Worm (Caenorhabditis elegans) whole organism, late embryonic: ENCODE measurements around the gene gldi-8.

Source experiments
- C38D4.7 ChIP-seq: fragments of 200-800 bp; sonication (Bioruptor generic); optimal IDR thresholded peaks from 2 replicates; lab custom pipeline; 2018; ENCODE audit warnings: mild to moderate bottlenecking, missing genetic modification characterization, moderate library complexity, missing compliant biosample characterization
- F13H6.1 ChIP-seq: sonication (generic microtip); optimal IDR thresholded peaks from 2 replicates; lab custom pipeline; 2016; ENCODE audit warnings: missing genetic modification characterization, missing compliant biosample characterization
- K09A11.1 ChIP-seq: sonication (generic microtip); optimal IDR thresholded peaks from 2 replicates; lab custom pipeline; 2017; ENCODE audit warnings: antibody characterized with exemption, mild to moderate bottlenecking, missing genetic modification characterization, missing compliant biosample characterization; ENCODE audit not compliant: insufficient read depth
- T23F11.4 ChIP-seq: fragments of 200-800 bp; sonication (Bioruptor generic); optimal IDR thresholded peaks from 2 replicates; lab custom pipeline; 2018; ENCODE audit warnings: mild to moderate bottlenecking, missing genetic modification characterization, missing compliant biosample characterization
- ahr-1 ChIP-seq: sonication (generic microtip); optimal IDR thresholded peaks from 2 replicates; lab custom pipeline; 2016; ENCODE audit warnings: missing genetic modification characterization, missing compliant biosample characterization
- ama-1 ChIP-seq: fragments of 150-350 bp; optimal IDR thresholded peaks from 2 replicates; lab custom pipeline; 2014
- ceh-14 ChIP-seq: sonication (generic microtip); optimal IDR thresholded peaks from 2 replicates; lab custom pipeline; 2016; ENCODE audit warnings: missing genotype, missing genetic modification characterization, missing compliant biosample characterization
- ceh-18 ChIP-seq: sonication (generic microtip); optimal IDR thresholded peaks from 2 replicates; lab custom pipeline; 2016; ENCODE audit warnings: missing genetic modification characterization, missing compliant biosample characterization
- ceh-19 ChIP-seq: fragments of 200-800 bp; sonication (Bioruptor generic); optimal IDR thresholded peaks from 2 replicates; lab custom pipeline; 2018; ENCODE audit warnings: mild to moderate bottlenecking, missing genetic modification characterization, missing compliant biosample characterization
- ceh-2 ChIP-seq: sonication (generic microtip); optimal IDR thresholded peaks from 2 replicates; lab custom pipeline; 2016; ENCODE audit warnings: missing genotype, missing genetic modification characterization, missing compliant biosample characterization
- ceh-22 ChIP-seq: sonication (generic microtip); optimal IDR thresholded peaks from 2 replicates; lab custom pipeline; 2017; ENCODE audit warnings: missing biosample characterization, missing genetic modification characterization
- ceh-24 ChIP-seq: sonication (generic microtip); optimal IDR thresholded peaks from 2 replicates; lab custom pipeline; 2016; ENCODE audit warnings: mild to moderate bottlenecking, missing genetic modification characterization, missing compliant biosample characterization
- ceh-31 ChIP-seq: sonication (generic microtip); optimal IDR thresholded peaks from 2 replicates; lab custom pipeline; 2016; ENCODE audit warnings: missing genetic modification characterization, missing compliant biosample characterization
- ceh-45 ChIP-seq: fragments of 200-800 bp; sonication (Bioruptor generic); IDR thresholded peaks from 2 replicates; pipeline ENCODE4 v1.3.6; 2022; ENCODE audit warnings: missing genetic modification reagents, missing genetic modification characterization, missing compliant biosample characterization
- ceh-48 ChIP-seq: sonication (generic microtip); optimal IDR thresholded peaks from 2 replicates; lab custom pipeline; 2016; ENCODE audit warnings: missing genetic modification characterization, inconsistent platforms, missing compliant biosample characterization
- ceh-6 ChIP-seq: fragments of 200-800 bp; sonication (Bioruptor generic); optimal IDR thresholded peaks from 2 replicates; lab custom pipeline; 2018; ENCODE audit warnings: mild to moderate bottlenecking, missing genetic modification characterization, missing compliant biosample characterization
- che-1 ChIP-seq: sonication (generic microtip); optimal IDR thresholded peaks from 2 replicates; lab custom pipeline; 2016; ENCODE audit warnings: mild to moderate bottlenecking, missing genetic modification characterization, missing compliant biosample characterization
- elt-2 ChIP-seq: sonication (generic microtip); optimal IDR thresholded peaks from 2 replicates; lab custom pipeline; 2016; ENCODE audit warnings: missing genetic modification reagents, missing genetic modification characterization, missing compliant biosample characterization
- elt-4 ChIP-seq: sonication (generic microtip); optimal IDR thresholded peaks from 2 replicates; lab custom pipeline; 2016; ENCODE audit warnings: missing genetic modification characterization, missing compliant biosample characterization
- eyg-1 ChIP-seq: sonication (generic microtip); optimal IDR thresholded peaks from 2 replicates; lab custom pipeline; 2016; ENCODE audit warnings: missing genotype, missing genetic modification characterization, missing compliant biosample characterization
- fax-1 ChIP-seq: sonication (generic microtip); optimal IDR thresholded peaks from 2 replicates; lab custom pipeline; 2016; ENCODE audit warnings: missing genotype, missing genetic modification characterization, missing compliant biosample characterization
- fkh-10 ChIP-seq: fragments of 150-350 bp; optimal IDR thresholded peaks from 2 replicates; lab custom pipeline; 2014; ENCODE audit warnings: missing biosample characterization, missing genetic modification reagents, missing genetic modification characterization
- fkh-6 ChIP-seq: sonication (generic microtip); optimal IDR thresholded peaks from 2 replicates; lab custom pipeline; 2016; ENCODE audit warnings: missing genetic modification characterization, missing compliant biosample characterization
- gmeb-2 ChIP-seq: sonication (generic microtip); optimal IDR thresholded peaks from 2 replicates; lab custom pipeline; 2016; ENCODE audit warnings: missing genetic modification characterization, inconsistent platforms, missing compliant biosample characterization
- hlh-13 ChIP-seq: fragments of 200-800 bp; sonication (Bioruptor generic); optimal IDR thresholded peaks from 2 replicates; lab custom pipeline; 2018; ENCODE audit warnings: mild to moderate bottlenecking, missing genetic modification characterization, missing compliant biosample characterization
- hlh-15 ChIP-seq: sonication (generic microtip); optimal IDR thresholded peaks from 2 replicates; lab custom pipeline; 2016; ENCODE audit warnings: missing genetic modification characterization, missing compliant biosample characterization
- hlh-30 ChIP-seq: sonication (generic microtip); optimal IDR thresholded peaks from 2 replicates; lab custom pipeline; 2017; ENCODE audit warnings: antibody characterized with exemption, missing genetic modification characterization, missing compliant biosample characterization; ENCODE audit not compliant: insufficient read depth
- hlh-6 ChIP-seq: sonication (generic microtip); optimal IDR thresholded peaks from 2 replicates; lab custom pipeline; 2016; ENCODE audit warnings: missing genotype, missing genetic modification characterization, missing compliant biosample characterization
- lim-6 ChIP-seq: sonication (generic microtip); optimal IDR thresholded peaks from 2 replicates; lab custom pipeline; 2016; ENCODE audit warnings: missing genetic modification characterization, missing compliant biosample characterization
- lin-11 ChIP-seq: fragments of 200-800 bp; sonication (Bioruptor generic); optimal IDR thresholded peaks from 2 replicates; lab custom pipeline; 2018; ENCODE audit warnings: mild to moderate bottlenecking, missing genetic modification characterization, missing compliant biosample characterization
- madf-2 ChIP-seq: sonication (generic microtip); optimal IDR thresholded peaks from 2 replicates; lab custom pipeline; 2017; ENCODE audit warnings: missing genetic modification characterization, missing compliant biosample characterization
- nfya-1 ChIP-seq: sonication (generic microtip); optimal IDR thresholded peaks from 2 replicates; lab custom pipeline; 2017; ENCODE audit warnings: missing genetic modification characterization, mild to moderate bottlenecking, missing compliant biosample characterization, antibody characterized with exemption, moderate library complexity
- npax-4 ChIP-seq: sonication (generic microtip); optimal IDR thresholded peaks from 2 replicates; lab custom pipeline; 2016; ENCODE audit warnings: missing genetic modification characterization, missing compliant biosample characterization
- pat-9 ChIP-seq: fragments of 200-800 bp; sonication (Bioruptor generic); optimal IDR thresholded peaks from 2 replicates; lab custom pipeline; 2018; ENCODE audit warnings: mild to moderate bottlenecking, missing genetic modification characterization, moderate library complexity, missing compliant biosample characterization
- pax-1 ChIP-seq: fragments of 150-350 bp; optimal IDR thresholded peaks from 2 replicates; lab custom pipeline; 2014; ENCODE audit warnings: missing biosample characterization, missing genetic modification characterization
- pha-2 ChIP-seq: sonication (generic microtip); optimal IDR thresholded peaks from 2 replicates; lab custom pipeline; 2017; ENCODE audit warnings: mild to moderate bottlenecking, missing genetic modification characterization, missing compliant biosample characterization
- pha-4 ChIP-seq: fragments of 150-350 bp; optimal IDR thresholded peaks from 2 replicates; lab custom pipeline; 2018; ENCODE audit warnings: missing biosample characterization, missing genetic modification reagents, missing genetic modification characterization
- pqm-1 ChIP-seq: sonication (generic microtip); optimal IDR thresholded peaks from 2 replicates; lab custom pipeline; 2016; ENCODE audit warnings: missing genetic modification characterization, missing compliant biosample characterization
- ref-2 ChIP-seq: sonication (generic microtip); optimal IDR thresholded peaks from 2 replicates; lab custom pipeline; 2016; ENCODE audit warnings: missing genetic modification characterization, missing compliant biosample characterization
- sdc-2 ChIP-seq: sonication (generic microtip); optimal IDR thresholded peaks from 2 replicates; lab custom pipeline; 2016; ENCODE audit warnings: missing genotype, missing genetic modification characterization, missing compliant biosample characterization
- sox-4 ChIP-seq: sonication (generic microtip); optimal IDR thresholded peaks from 2 replicates; lab custom pipeline; 2017; ENCODE audit warnings: mild to moderate bottlenecking, missing genetic modification characterization, inconsistent platforms, missing compliant biosample characterization
- syd-9 ChIP-seq: sonication (generic microtip); optimal IDR thresholded peaks from 2 replicates; lab custom pipeline; 2016; ENCODE audit warnings: mild to moderate bottlenecking, missing genetic modification characterization, moderate library complexity, missing compliant biosample characterization
- tbx-2 ChIP-seq: sonication (generic microtip); optimal IDR thresholded peaks from 2 replicates; lab custom pipeline; 2016; ENCODE audit warnings: missing genetic modification characterization, missing compliant biosample characterization
- tbx-7 ChIP-seq: sonication (generic microtip); optimal IDR thresholded peaks from 2 replicates; lab custom pipeline; 2016; ENCODE audit warnings: missing genotype, missing genetic modification characterization, missing compliant biosample characterization
- unc-3 ChIP-seq, 2 experiments: fragments of 200-800 bp in 1 of 2; sonication (Bioruptor generic) in 1 of 2; sonication (generic microtip) in 1 of 2; conservative IDR thresholded peaks in 1 of 2; optimal IDR thresholded peaks in 1 of 2; 2 replicates each; pipeline versions ENCODE4 v1.3.6 to Lab custom; 2016 to 2022; ENCODE audit warnings: missing compliant biosample characterization in 2 of 2, missing genetic modification characterization in 2 of 2, missing genetic modification reagents in 1 of 2
- unc-55 ChIP-seq: sonication (generic microtip); optimal IDR thresholded peaks from 2 replicates; lab custom pipeline; 2017; ENCODE audit warnings: missing biosample characterization, missing genetic modification reagents, missing genetic modification characterization
- unc-86 ChIP-seq: sonication (generic microtip); optimal IDR thresholded peaks from 2 replicates; lab custom pipeline; 2016; ENCODE audit warnings: missing genetic modification characterization, missing compliant biosample characterization
- zip-5 ChIP-seq: sonication (generic microtip); optimal IDR thresholded peaks from 2 replicates; lab custom pipeline; 2016; ENCODE audit warnings: missing genetic modification characterization, missing compliant biosample characterization

Gene gldi-8

DNA sequence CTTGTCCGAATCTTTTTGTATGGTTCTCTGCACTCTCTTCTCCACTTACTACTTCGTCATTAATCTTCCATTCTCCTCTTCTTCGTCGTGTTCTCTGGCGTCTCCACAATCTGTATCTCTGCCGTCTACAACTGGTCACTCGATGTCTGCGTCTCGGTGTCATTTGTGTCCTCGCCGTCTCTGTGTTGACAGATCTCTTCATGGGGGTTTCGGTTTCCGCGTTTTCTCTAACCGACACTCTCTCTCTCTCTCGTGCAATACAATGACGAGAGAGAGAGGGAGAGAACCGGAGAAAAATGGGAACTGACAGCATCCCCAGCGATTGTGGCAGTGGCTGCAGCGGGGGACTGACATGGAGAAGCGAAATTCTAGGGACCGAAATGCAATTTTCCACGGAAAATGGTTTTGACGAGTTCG is 13.0 kb upstream of the gldi-8 start (continued):
- TF ChIP-seq F13H6.1 (tag; lab: Kevin White, UChicago) (peak; percentile 99), sdc-2 (tag; lab: Kevin White, UChicago) (peak; percentile 73), pha-2 (tag; lab: Kevin White, UChicago) (no peak), ceh-31 (tag; lab: Kevin White, UChicago) (peak; percentile 96), elt-2 (tag; lab: Kevin White, UChicago) (peak; percentile 13), ceh-48 (tag; lab: Kevin White, UChicago) (no peak), zip-5 (tag; lab: Kevin White, UChicago) (no peak), fkh-6 (tag; lab: Kevin White, UChicago) (peak; percentile 26), K09A11.1 (tag; lab: Kevin White, UChicago) (peak; percentile 70), lim-6 (no peak), pax-1 (tag; lab: Kevin White, UChicago) (peak; percentile 94), fkh-10 (peak; percentile 78), hlh-6 (tag; lab: Kevin White, UChicago) (peak; percentile 18), hlh-13 (no peak), ceh-6 (peak; percentile 22), T23F11.4 (GFP tag; lab: Kevin White, UChicago) (peak; percentile 57), tbx-7 (tag; lab: Kevin White, UChicago) (no peak), ama-1 (lab: Kevin White, UChicago) (no peak), hlh-30 (tag; lab: Kevin White, UChicago) (peak; percentile 91), elt-4 (tag; lab: Kevin White, UChicago) (no peak), unc-55 (GFP tag; lab: Kevin White, UChicago) (peak; percentile 100), eyg-1 (tag; lab: Kevin White, UChicago) (no peak), fax-1 (tag; lab: Kevin White, UChicago) (peak; percentile 48), pqm-1 (tag; lab: Kevin White, UChicago) (peak; percentile 76), npax-4 (no peak), unc-86 (tag; lab: Kevin White, UChicago) (peak; percentile 59), gmeb-2 (no peak), nfya-1 (peak; percentile 99), madf-2 (tag; lab: Kevin White, UChicago) (no peak), ceh-22 (tag; lab: Kevin White, UChicago) (peak; percentile 91), ref-2 (tag; lab: Kevin White, UChicago) (peak; percentile 96), ceh-2 (peak; percentile 75), ceh-45 (GFP tag; lab: Robert Waterston, UW) (no peak), ceh-24 (tag; lab: Kevin White, UChicago) (no peak), lin-11 (tag; lab: Kevin White, UChicago) (no peak), pha-4 (no peak)

DNA sequence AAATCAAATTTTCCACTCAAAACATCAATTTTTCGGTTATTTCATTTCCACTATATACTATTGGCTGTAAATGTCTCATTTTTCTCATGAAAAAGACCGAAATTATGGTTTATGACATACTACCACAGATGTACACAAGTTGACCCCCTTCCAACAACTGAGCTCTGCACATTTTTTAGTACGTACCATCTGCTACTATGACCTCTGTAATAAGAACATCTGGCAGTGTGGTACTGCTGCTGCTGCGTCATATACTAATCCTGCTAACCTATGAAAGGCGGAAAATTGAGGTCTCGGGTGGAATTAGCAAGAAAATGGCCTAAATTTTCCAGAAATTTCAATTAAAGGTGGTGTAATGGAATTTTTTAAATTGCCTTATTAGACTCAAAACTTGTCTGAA is 11.9 kb upstream of the gldi-8 start:
- TF ChIP-seq ceh-19 (no peak), che-1 (tag; lab: Kevin White, UChicago) (no peak), ahr-1 (no peak), ceh-18 (tag; lab: Kevin White, UChicago) (no peak), syd-9 (tag; lab: Kevin White, UChicago) (no peak), C38D4.7 (no peak), sox-4 (tag; lab: Kevin White, UChicago) (no peak), hlh-13 (no peak), pha-2 (tag; lab: Kevin White, UChicago) (no peak), hlh-15 (tag; lab: Kevin White, UChicago) (no peak), elt-4 (tag; lab: Kevin White, UChicago) (no peak), ceh-14 (tag; lab: Kevin White, UChicago) (no peak), pat-9 (tag; lab: Kevin White, UChicago) (no peak), K09A11.1 (tag; lab: Kevin White, UChicago) (no peak), tbx-2 (tag; lab: Kevin White, UChicago) (no peak), unc-3 (GFP tag; conservative IDR thresholded peaks at IDR 0.05; lab: Robert Waterston, UW) (no peak), unc-3 (tag; optimal IDR thresholded peaks at IDR 0.05; lab: Kevin White, UChicago) (no peak), tbx-7 (tag; lab: Kevin White, UChicago) (no peak)
